Fruit fly (Drosophila melanogaster) whole organism, embryonic: ENCODE results near the gene CG34039.

Source experiments
- Asciz ChIP-seq: fragments of 200-800 bp; sonication (Bioruptor generic); optimal IDR thresholded peaks from 2 replicates; lab custom pipeline; 2017; ENCODE audit warnings: missing biosample characterization, mild to moderate bottlenecking, missing genetic modification characterization, missing genetic modification reagents
- CG10431 ChIP-seq: fragments of 200-800 bp; sonication (Bioruptor generic); optimal IDR thresholded peaks from 3 replicates; lab custom pipeline; 2018; ENCODE audit warnings: missing biosample characterization, mild to moderate bottlenecking, missing genetic modification characterization
- CG2678 ChIP-seq: fragments of 200-800 bp; sonication (Bioruptor generic); optimal IDR thresholded peaks from 3 replicates; lab custom pipeline; 2019; ENCODE audit warnings: missing biosample characterization, mild to moderate bottlenecking, missing genetic modification characterization, moderate library complexity
- Max ChIP-seq: fragments of 200-800 bp; sonication (Bioruptor generic); optimal IDR thresholded peaks from 2 replicates; lab custom pipeline; 2016; ENCODE audit warnings: missing biosample characterization, mild to moderate bottlenecking, missing genetic modification characterization
- ara ChIP-seq: fragments of 200-800 bp; sonication (Bioruptor generic); IDR thresholded peaks from 2 replicates; pipeline ENCODE4 v1.3.6; 2022; ENCODE audit warnings: missing biosample characterization, missing genetic modification characterization
- br ChIP-seq: fragments of >200 bp; optimal IDR thresholded peaks from 2 replicates; lab custom pipeline; 2017
- caup ChIP-seq: fragments of 200-800 bp; sonication (Bioruptor generic); optimal IDR thresholded peaks from 3 replicates; lab custom pipeline; 2017; ENCODE audit warnings: missing biosample characterization, mild to moderate bottlenecking, missing genetic modification characterization, moderate library complexity; ENCODE audit not compliant: severe bottlenecking
- knrl ChIP-seq: fragments of 200-800 bp; sonication (Bioruptor generic); IDR thresholded peaks from 3 replicates; pipeline ENCODE4 v1.3.6; 2022; ENCODE audit warnings: missing biosample characterization, missing genetic modification characterization; ENCODE audit not compliant: partially characterized antibody
- org-1 ChIP-seq: fragments of 200-800 bp; sonication (Bioruptor generic); optimal IDR thresholded peaks from 2 replicates; lab custom pipeline; 2017; ENCODE audit warnings: missing biosample characterization, missing genetic modification characterization
- vfl ChIP-seq: fragments of 200-800 bp; sonication (Bioruptor generic); optimal IDR thresholded peaks from 2 replicates; lab custom pipeline; 2016; ENCODE audit warnings: missing biosample characterization, missing genetic modification characterization

DNA sequence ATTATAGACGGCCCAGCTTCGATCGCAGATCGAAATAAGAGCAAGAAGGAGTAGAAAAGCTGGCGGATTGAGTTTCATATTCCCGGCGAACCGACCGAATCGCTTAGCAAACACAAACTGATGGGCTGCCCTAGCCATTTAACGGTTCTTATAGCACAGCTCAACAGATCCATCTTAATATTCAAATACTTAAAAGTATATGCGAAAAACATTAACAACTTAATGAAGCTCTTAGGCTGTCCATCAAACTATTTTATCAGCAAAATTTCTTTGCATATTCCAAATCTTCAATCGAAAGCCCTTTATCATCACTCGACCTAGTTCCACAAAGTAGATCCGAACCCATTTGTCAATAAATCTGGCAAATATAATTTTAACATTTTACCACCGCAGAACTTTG is 38.2 kb upstream of the CG34039 start, which contains the start of gene CG4613:
- no peak for TF ChIP-seq CG10431
- TF ChIP-seq CG2678, result no peak
- TF ChIP-seq Asciz (GFP tag; lab: Kevin White, UChicago), result no peak
- TF ChIP-seq vfl (GFP tag; lab: Kevin White, UChicago), result no peak
- TF ChIP-seq caup, result no peak
- no peak for TF ChIP-seq ara (GFP tag; lab: Robert Waterston, UW)
- no peak for TF ChIP-seq org-1 (GFP tag; lab: Kevin White, UChicago)
- no peak for TF ChIP-seq br
- no peak for TF ChIP-seq Max (GFP tag; lab: Kevin White, UChicago)
- TF ChIP-seq knrl, result no peak
